Fruit fly (Drosophila melanogaster): ENCODE results near the gene Ilp8.
A peak's percentile ranks its signal among the peaks of the same experiment; 100 is the strongest.

Ilp8 gene

DNA sequence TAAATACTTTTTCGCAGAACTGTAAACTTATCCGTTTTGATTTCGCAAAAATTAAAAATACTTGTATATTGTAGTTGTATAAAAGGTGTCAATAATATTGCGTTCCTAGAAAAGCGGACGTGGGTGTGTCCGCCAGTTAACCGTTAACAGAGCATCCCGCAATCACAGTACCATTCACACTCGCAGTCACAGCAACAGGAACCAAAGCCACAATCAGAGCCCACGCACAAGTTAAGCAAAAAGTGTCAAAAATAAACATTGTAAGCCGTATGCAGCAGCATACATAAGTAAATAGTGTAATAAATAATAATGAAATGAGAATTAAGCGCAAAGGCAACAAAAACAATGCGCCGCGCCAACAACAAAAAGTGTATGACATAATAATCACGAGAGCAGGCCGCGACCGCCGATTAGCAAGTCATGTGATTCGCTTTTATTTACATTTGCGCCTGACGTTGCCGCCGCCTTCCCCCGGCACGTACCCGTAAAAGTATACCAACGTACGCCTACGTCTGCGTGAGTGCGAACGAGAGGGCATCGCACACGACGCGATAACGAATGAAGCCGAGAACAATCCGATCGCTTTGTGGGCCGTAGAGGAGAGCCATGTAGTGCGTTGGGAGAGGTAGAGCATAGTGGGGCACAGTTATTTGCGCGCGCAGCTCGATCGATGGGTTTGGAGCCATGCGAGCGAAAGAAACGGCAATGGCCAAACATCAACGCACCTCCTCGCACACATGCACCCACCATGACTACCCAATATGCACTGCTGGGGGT is 22.0 kb downstream of the Ilp8 start (continued):
- no peak for TF ChIP-seq Doc3 (GFP tag; IDR thresholded peaks at IDR 0.05; ENCODE audit: partially characterized antibody)
- TF ChIP-seq zen (tag; optimal IDR thresholded peaks at IDR 0.05), result no peak
- peak; percentile 21 for TF ChIP-seq CG1233 (GFP tag; optimal IDR thresholded peaks at IDR 0.05)
- TF ChIP-seq CG8290 (GFP tag; optimal IDR thresholded peaks at IDR 0.05), result peak; percentile 39
- TF ChIP-seq CG8290 (tag; optimal IDR thresholded peaks at IDR 0.05), result peak; percentile 10 to 87
- TF ChIP-seq B-H2 (GFP tag; optimal IDR thresholded peaks at IDR 0.05), result peak; percentile 77
- TF ChIP-seq Sox102F (GFP tag; optimal IDR thresholded peaks at IDR 0.05), result peak; percentile 31
- TF ChIP-seq CG3163 (GFP tag; optimal IDR thresholded peaks at IDR 0.05), result no peak
- peak; percentile 5; the same call in 1 of the 2 replicates for TF ChIP-seq Taf1 (GFP tag; IDR thresholded peaks at IDR 0.05)
- no peak for TF ChIP-seq Atf3 (GFP tag; optimal IDR thresholded peaks at IDR 0.05)
- no peak for TF ChIP-seq Blimp-1 (GFP tag; optimal IDR thresholded peaks at IDR 0.05)
- TF ChIP-seq her (GFP tag; optimal IDR thresholded peaks at IDR 0.05), result no peak
- TF ChIP-seq CG7372 (GFP tag; IDR thresholded peaks at IDR 0.05), result no peak
- no peak for TF ChIP-seq knrl (GFP tag; IDR thresholded peaks at IDR 0.05; ENCODE audit: partially characterized antibody)
- TF ChIP-seq CG10654 (GFP tag; optimal IDR thresholded peaks at IDR 0.05), result no peak
- TF ChIP-seq eyg (GFP tag; optimal IDR thresholded peaks at IDR 0.05), result no peak
- TF ChIP-seq lab (GFP tag; optimal IDR thresholded peaks at IDR 0.05), result peak; percentile 77
- TF ChIP-seq CG18599 (GFP tag; optimal IDR thresholded peaks at IDR 0.05), result peak; percentile 60
- peak; percentile 22 for TF ChIP-seq CG10462 (GFP tag; optimal IDR thresholded peaks at IDR 0.05)
- peak; percentile 67; the same call in 1 of the 2 replicates for TF ChIP-seq CG42726 (GFP tag; IDR thresholded peaks at IDR 0.05; ENCODE audit: partially characterized antibody)
- TF ChIP-seq CG6254 (GFP tag; optimal IDR thresholded peaks at IDR 0.05), result no peak
- no peak for TF ChIP-seq dati (GFP tag; IDR thresholded peaks at IDR 0.05)
- peak; percentile 13; the same call in 1 of the 2 replicates for TF ChIP-seq Xrp1 (GFP tag; IDR thresholded peaks at IDR 0.05)
- 0 out of 3 replicates have a peak, but pooled peaks have one; percentile 44 for TF ChIP-seq gce (GFP tag; IDR thresholded peaks at IDR 0.05)
- no peak for TF ChIP-seq slp2 (GFP tag; optimal IDR thresholded peaks at IDR 0.05)
- TF ChIP-seq shn (GFP tag; optimal IDR thresholded peaks at IDR 0.05), result peak; percentile 15
- TF ChIP-seq CG17912 (GFP tag; optimal IDR thresholded peaks at IDR 0.05), result no peak
- peak; percentile 46; the same call in 1 of the 2 replicates for TF ChIP-seq Drgx (GFP tag; IDR thresholded peaks at IDR 0.05)
- no peak for TF ChIP-seq CG10565 (GFP tag; optimal IDR thresholded peaks at IDR 0.05)
- peak; percentile 38; the same call in 1 of the 2 replicates for TF ChIP-seq sna (GFP tag; IDR thresholded peaks at IDR 0.05; ENCODE audit: partially characterized antibody)
- peak; percentile 42; the same call in 1 of the 2 replicates for TF ChIP-seq CG11247 (GFP tag; IDR thresholded peaks at IDR 0.05)
- TF ChIP-seq vfl (GFP tag; optimal IDR thresholded peaks at IDR 0.05), result no peak
- no peak for TF ChIP-seq trh (GFP tag; optimal IDR thresholded peaks at IDR 0.05)
- TF ChIP-seq Bteb2 (GFP tag; optimal IDR thresholded peaks at IDR 0.05), result no peak
- no peak for TF ChIP-seq Chrac-16 (GFP tag; optimal IDR thresholded peaks at IDR 0.05)
- peak; percentile 26 for TF ChIP-seq CG15696 (tag; optimal IDR thresholded peaks at IDR 0.05)
- no peak for TF ChIP-seq dimm (GFP tag; IDR thresholded peaks at IDR 0.05)
- TF ChIP-seq CG33213 (GFP tag; optimal IDR thresholded peaks at IDR 0.05), result no peak
- no peak for TF ChIP-seq aop (GFP tag; IDR thresholded peaks at IDR 0.05)
- no peak for TF ChIP-seq CG8281 (tag; optimal IDR thresholded peaks at IDR 0.05)
- TF ChIP-seq peb (GFP tag; IDR thresholded peaks at IDR 0.05), result no peak
- peak; percentile 24; the same call in 1 of the 2 replicates for TF ChIP-seq al (GFP tag; IDR thresholded peaks at IDR 0.05)
- no peak for TF ChIP-seq Neu2 (GFP tag; optimal IDR thresholded peaks at IDR 0.05; ENCODE audit: borderline replicate concordance)
- TF ChIP-seq dmrt99B (tag; optimal IDR thresholded peaks at IDR 0.05), result peak; percentile 42
- no peak for TF ChIP-seq CG32772 (GFP tag; IDR thresholded peaks at IDR 0.05)
- TF ChIP-seq zf30C (GFP tag; optimal IDR thresholded peaks at IDR 0.05), result no peak
- peak; percentile 19 for TF ChIP-seq CG12155 (GFP tag; optimal IDR thresholded peaks at IDR 0.05)
- TF ChIP-seq Ada2b (GFP tag; IDR thresholded peaks at IDR 0.05), result peak; percentile 37; the same call in 1 of the 2 replicates
- peak; percentile 58; the same call in 1 of the 2 replicates for TF ChIP-seq klu (GFP tag; IDR thresholded peaks at IDR 0.05)
